Worm (Caenorhabditis elegans) whole organism, L2 larva: ENCODE results near the gene Y41C4A.22.

ENCODE experiments used
- R02D3.7 ChIP-seq: fragments of 150-350 bp; optimal IDR thresholded peaks from 2 replicates; lab custom pipeline; 2014; ENCODE audit warnings: missing biosample characterization, missing genetic modification characterization
- ceh-16 ChIP-seq: fragments of 150-350 bp; optimal IDR thresholded peaks from 2 replicates; lab custom pipeline; 2014; ENCODE audit warnings: missing biosample characterization, missing genetic modification characterization
- crh-2 ChIP-seq: sonication (generic microtip); optimal IDR thresholded peaks from 2 replicates; lab custom pipeline; 2017; ENCODE audit warnings: missing biosample characterization, missing genetic modification characterization
- dmd-4 ChIP-seq: sonication (generic microtip); optimal IDR thresholded peaks from 2 replicates; lab custom pipeline; 2017; ENCODE audit warnings: missing biosample characterization, missing genetic modification characterization
- egl-27 ChIP-seq: sonication (generic microtip); optimal IDR thresholded peaks from 3 replicates; lab custom pipeline; 2017; ENCODE audit warnings: missing biosample characterization, missing genetic modification reagents, missing genetic modification characterization
- lin-39 ChIP-seq: fragments of 150-350 bp; optimal IDR thresholded peaks from 2 replicates; lab custom pipeline; 2014; ENCODE audit warnings: missing biosample characterization, missing genetic modification reagents, missing genetic modification characterization
- nhr-11 ChIP-seq: fragments of 150-350 bp; optimal IDR thresholded peaks from 2 replicates; lab custom pipeline; 2014; ENCODE audit warnings: missing biosample characterization, missing genetic modification characterization
- nhr-237 ChIP-seq: fragments of 150-350 bp; optimal IDR thresholded peaks from 2 replicates; lab custom pipeline; 2014; ENCODE audit warnings: missing biosample characterization, missing genetic modification characterization
- nhr-6 ChIP-seq: fragments of 150-350 bp; optimal IDR thresholded peaks from 2 replicates; lab custom pipeline; 2014; ENCODE audit warnings: missing biosample characterization, missing genetic modification characterization
- nhr-77 ChIP-seq: fragments of 150-350 bp; optimal IDR thresholded peaks from 2 replicates; lab custom pipeline; 2014; ENCODE audit warnings: missing biosample characterization, missing genetic modification characterization
- unc-62 ChIP-seq: fragments of 150-350 bp; optimal IDR thresholded peaks from 2 replicates; lab custom pipeline; 2014; ENCODE audit warnings: missing biosample characterization, missing genetic modification reagents, missing genetic modification characterization
- ztf-1 ChIP-seq: fragments of 200-800 bp; sonication (Bioruptor generic); conservative IDR thresholded peaks from 2 replicates; pipeline ENCODE4 v1.3.6; 2022; ENCODE audit warnings: missing genetic modification characterization, missing compliant biosample characterization

DNA sequence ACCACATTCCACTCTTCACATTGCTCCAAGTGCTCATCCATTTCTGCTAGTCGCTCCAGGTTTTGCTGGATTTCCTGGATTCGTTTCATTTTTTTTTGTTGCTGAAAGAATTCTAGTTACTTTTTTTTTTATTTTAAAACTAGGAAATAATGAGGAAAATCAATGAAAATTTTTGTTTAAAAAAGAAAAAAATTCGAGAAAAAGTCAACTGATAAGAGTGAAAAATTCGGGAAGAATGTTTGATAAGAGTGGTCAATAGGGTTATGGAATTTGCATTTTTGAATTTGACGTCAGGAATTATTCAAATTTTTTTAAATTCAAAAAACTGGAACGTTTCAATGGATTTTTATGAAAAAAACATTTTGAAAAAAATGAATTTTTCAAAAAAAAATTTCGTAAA lies 31.5 kb downstream of the Y41C4A.22 start, which contains the start of gene Y41C4A.12:
- TF ChIP-seq nhr-77, result no peak
- TF ChIP-seq ceh-16 (tag; lab: Kevin White, UChicago), result no peak
- TF ChIP-seq dmd-4, result no peak
- no peak for TF ChIP-seq R02D3.7 (tag; lab: Kevin White, UChicago)
- no peak for TF ChIP-seq nhr-11 (tag; lab: Kevin White, UChicago)
- TF ChIP-seq lin-39 (tag; lab: Kevin White, UChicago), result no peak
- no peak for TF ChIP-seq crh-2
- no peak for TF ChIP-seq ztf-1 (GFP tag; lab: Robert Waterston, UW)
- no peak for TF ChIP-seq unc-62 (GFP tag; lab: Kevin White, UChicago)
- no peak for TF ChIP-seq nhr-237 (tag; lab: Kevin White, UChicago)
- no peak for TF ChIP-seq egl-27 (tag; lab: Kevin White, UChicago)
- no peak for TF ChIP-seq nhr-6 (tag; lab: Kevin White, UChicago)
